Fruit fly (Drosophila melanogaster) whole organism, wandering third instar larva: ENCODE results near the gene Ugt35B1.

ENCODE experiments used
- CG32264 ChIP-seq: fragments of 200-800 bp; sonication (Bioruptor generic); optimal IDR thresholded peaks from 2 replicates; lab custom pipeline; 2016; ENCODE audit warnings: missing biosample characterization, missing genetic modification characterization
- CG9705 ChIP-seq: fragments of 200-800 bp; sonication (Bioruptor generic); optimal IDR thresholded peaks from 2 replicates; lab custom pipeline; 2018; ENCODE audit warnings: missing biosample characterization, mild to moderate bottlenecking, missing genetic modification characterization
- CrebA ChIP-seq: fragments of 200-800 bp; sonication (Bioruptor generic); optimal IDR thresholded peaks from 2 replicates; lab custom pipeline; 2016; ENCODE audit warnings: missing biosample characterization, mild to moderate bottlenecking, missing genetic modification characterization, borderline replicate concordance
- Dfd ChIP-seq: fragments of >200 bp; optimal IDR thresholded peaks from 2 replicates; lab custom pipeline; 2017; ENCODE audit warnings: missing biosample characterization, missing genetic modification characterization
- Dif ChIP-seq: fragments of 200-275, 200-300 bp; sonication (Bioruptor generic); optimal IDR thresholded peaks from 2 replicates; lab custom pipeline; 2018; ENCODE audit warnings: missing biosample characterization, missing genetic modification characterization; ENCODE audit not compliant: partially characterized antibody
- GATAd ChIP-seq: sonication (Bioruptor generic); optimal IDR thresholded peaks from 2 replicates; lab custom pipeline; 2016; ENCODE audit warnings: missing biosample characterization, missing genetic modification characterization
- Hnf4 ChIP-seq: fragments of 200-800 bp; sonication (Bioruptor generic); optimal IDR thresholded peaks from 2 replicates; lab custom pipeline; 2016; ENCODE audit warnings: missing biosample characterization, mild to moderate bottlenecking, missing genetic modification characterization
- Hr78 ChIP-seq: fragments of >200 bp; optimal IDR thresholded peaks from 2 replicates; lab custom pipeline; 2017; ENCODE audit warnings: missing biosample characterization, missing genetic modification characterization
- Jra ChIP-seq: sonication (Bioruptor generic); optimal IDR thresholded peaks from 2 replicates; lab custom pipeline; 2016; ENCODE audit warnings: missing biosample characterization, missing genetic modification characterization
- Mio ChIP-seq: sonication (Bioruptor generic); optimal IDR thresholded peaks from 2 replicates; lab custom pipeline; 2016; ENCODE audit warnings: missing biosample characterization, missing genetic modification characterization
- Myc ChIP-seq: fragments of >200 bp; optimal IDR thresholded peaks from 2 replicates; lab custom pipeline; 2017
- OdsH ChIP-seq: fragments of 200-800 bp; sonication (Bioruptor generic); optimal IDR thresholded peaks from 2 replicates; lab custom pipeline; 2016; ENCODE audit warnings: missing biosample characterization, mild to moderate bottlenecking, missing genetic modification characterization
- Rel ChIP-seq, 2 experiments: fragments of 200-800 bp; sonication (Bioruptor generic) in 1 of 2; optimal IDR thresholded peaks; 2 replicates in 1 of 2; 3 replicates in 1 of 2; lab custom pipeline; 2016 to 2019; ENCODE audit warnings: mild to moderate bottlenecking in 2 of 2, missing biosample characterization in 2 of 2, missing genetic modification characterization in 2 of 2, moderate library complexity in 1 of 2
- Vsx2 ChIP-seq: fragments of 200-300, 225-300 bp; sonication (Bioruptor generic); optimal IDR thresholded peaks from 2 replicates; lab custom pipeline; 2018; ENCODE audit warnings: missing biosample characterization, missing genetic modification characterization; ENCODE audit not compliant: partially characterized antibody
- br ChIP-seq: fragments of 200-800 bp; sonication (Bioruptor generic); optimal IDR thresholded peaks from 2 replicates; lab custom pipeline; 2016; ENCODE audit warnings: missing biosample characterization, missing genetic modification characterization
- brk ChIP-seq: fragments of 200-800 bp; sonication (Bioruptor generic); optimal IDR thresholded peaks from 2 replicates; lab custom pipeline; 2016; ENCODE audit warnings: missing biosample characterization, mild to moderate bottlenecking, missing genetic modification characterization
- dl ChIP-seq, 2 experiments: fragments of 175-275, 200-275 bp in 1 of 2; fragments of 200-275 bp in 1 of 2; sonication (Bioruptor generic); optimal IDR thresholded peaks; lab custom pipeline; 2018; ENCODE audit warnings: mild to moderate bottlenecking in 2 of 2, missing biosample characterization in 2 of 2, missing genetic modification characterization in 2 of 2, moderate library complexity in 2 of 2; ENCODE audit not compliant: partially characterized antibody in 2 of 2, insufficient read depth in 1 of 2
- dmrt93B ChIP-seq: fragments of 200-800 bp; sonication (Bioruptor generic); optimal IDR thresholded peaks from 2 replicates; lab custom pipeline; 2018; ENCODE audit warnings: missing biosample characterization, mild to moderate bottlenecking, missing genetic modification characterization
- dsf ChIP-seq: sonication (Bioruptor generic); optimal IDR thresholded peaks from 2 replicates; lab custom pipeline; 2016; ENCODE audit warnings: missing biosample characterization, missing genetic modification characterization, borderline replicate concordance
- ey ChIP-seq: fragments of 200-800 bp; sonication (Bioruptor generic); optimal IDR thresholded peaks from 2 replicates; lab custom pipeline; 2016; ENCODE audit warnings: missing biosample characterization, missing genetic modification characterization
- foxo ChIP-seq, 2 experiments: fragments of 200-800 bp; sonication (Bioruptor generic); optimal IDR thresholded peaks; 2 replicates in 1 of 2; 3 replicates in 1 of 2; lab custom pipeline; 2016 to 2017; ENCODE audit warnings: missing biosample characterization in 2 of 2, missing genetic modification characterization in 2 of 2
- fru ChIP-seq: fragments of 200-800 bp; sonication (Bioruptor generic); optimal IDR thresholded peaks from 3 replicates; lab custom pipeline; 2016; ENCODE audit warnings: missing biosample characterization, mild to moderate bottlenecking, missing genetic modification characterization
- h ChIP-seq: fragments of 200-800 bp; sonication (Bioruptor generic); optimal IDR thresholded peaks from 3 replicates; lab custom pipeline; 2016; ENCODE audit warnings: missing biosample characterization, mild to moderate bottlenecking, missing genetic modification characterization
- jim ChIP-seq: fragments of 175-275, 200-325 bp; sonication (Bioruptor generic); optimal IDR thresholded peaks from 2 replicates; lab custom pipeline; 2016; ENCODE audit warnings: missing biosample characterization, mild to moderate bottlenecking, missing genetic modification characterization
- lola ChIP-seq: fragments of >200 bp; optimal IDR thresholded peaks from 2 replicates; lab custom pipeline; 2017; ENCODE audit warnings: missing biosample characterization, missing genetic modification characterization
- psq ChIP-seq: fragments of 200-800 bp; sonication (Bioruptor generic); optimal IDR thresholded peaks from 3 replicates; lab custom pipeline; 2017; ENCODE audit warnings: missing biosample characterization, mild to moderate bottlenecking, missing genetic modification characterization, moderate library complexity
- rgr ChIP-seq: fragments of 200-800 bp; sonication (Bioruptor generic); optimal IDR thresholded peaks from 3 replicates; lab custom pipeline; 2016; ENCODE audit warnings: missing biosample characterization, mild to moderate bottlenecking, missing genetic modification characterization
- sage ChIP-seq: fragments of 200-800 bp; sonication (Bioruptor generic); optimal IDR thresholded peaks from 2 replicates; lab custom pipeline; 2016; ENCODE audit warnings: missing biosample characterization, mild to moderate bottlenecking, missing genetic modification characterization
- sv ChIP-seq: fragments of 200-800 bp; sonication (Bioruptor generic); optimal IDR thresholded peaks from 3 replicates; lab custom pipeline; 2016; ENCODE audit warnings: missing biosample characterization, missing genetic modification characterization
- tai ChIP-seq: sonication (Bioruptor generic); optimal IDR thresholded peaks from 2 replicates; lab custom pipeline; 2016; ENCODE audit warnings: missing biosample characterization, missing genetic modification characterization
- usp ChIP-seq: fragments of >200 bp; optimal IDR thresholded peaks from 2 replicates; lab custom pipeline; 2017; ENCODE audit warnings: missing biosample characterization, missing genetic modification characterization
- woc ChIP-seq: sonication (Bioruptor generic); optimal IDR thresholded peaks from 2 replicates; lab custom pipeline; 2016; ENCODE audit warnings: missing biosample characterization, mild to moderate bottlenecking, missing genetic modification characterization

Gene Ugt35B1

DNA sequence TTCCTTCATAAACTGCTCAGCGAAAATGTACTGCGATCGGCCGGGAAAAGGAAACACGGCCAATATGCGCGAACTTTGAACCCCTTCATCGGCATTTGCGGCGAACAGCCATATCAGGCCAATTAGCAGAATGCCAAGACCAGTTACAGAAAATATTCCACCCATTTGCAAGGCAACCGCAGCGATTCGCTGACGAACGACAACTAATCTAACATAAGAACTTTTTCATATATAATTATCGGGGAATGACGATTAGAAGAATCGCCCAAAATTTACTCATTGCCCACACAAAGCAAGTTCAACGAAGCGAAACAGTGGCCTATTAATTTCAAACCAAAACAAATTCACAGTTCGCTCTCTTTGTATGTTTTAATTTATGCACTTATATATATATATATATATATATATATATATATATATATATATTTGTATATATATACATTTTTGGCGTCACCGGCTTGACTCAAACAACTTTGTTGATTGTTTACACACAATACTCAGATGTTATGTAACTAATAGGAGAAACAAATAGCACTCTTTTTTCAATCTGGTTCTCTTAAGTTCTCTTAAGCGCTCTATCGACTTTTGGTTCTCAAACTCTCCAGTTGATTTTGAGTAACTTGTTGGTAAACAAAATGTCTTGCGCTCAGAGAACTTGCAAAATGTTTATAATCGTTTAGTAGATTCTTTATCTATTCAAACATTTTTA, 2.6 kb upstream of the Ugt35B1 start, which contains the start of gene Ugt35A1:
Ugt35A1 (minus strand) TSS at position 205 of the 709 bp plus-strand sequence.
- TF ChIP-seq Vsx2 (GFP tag; lab: Kevin White, UChicago) (peak; percentile 94), Mio (GFP tag; lab: Kevin White, UChicago) (no peak), brk (GFP tag; lab: Kevin White, UChicago) (peak; percentile 17), Dif (GFP tag; lab: Kevin White, UChicago) (peak; percentile 16), tai (GFP tag; lab: Kevin White, UChicago) (no peak), dl (GFP tag; optimal IDR thresholded peaks at IDR 0.05; lab: Kevin White, UChicago; ENCODE audit: insufficient read depth in 1 of 2, partially characterized antibody in 2 of 2) (peak in 1 of 2 experiments; percentile 28)

DNA sequence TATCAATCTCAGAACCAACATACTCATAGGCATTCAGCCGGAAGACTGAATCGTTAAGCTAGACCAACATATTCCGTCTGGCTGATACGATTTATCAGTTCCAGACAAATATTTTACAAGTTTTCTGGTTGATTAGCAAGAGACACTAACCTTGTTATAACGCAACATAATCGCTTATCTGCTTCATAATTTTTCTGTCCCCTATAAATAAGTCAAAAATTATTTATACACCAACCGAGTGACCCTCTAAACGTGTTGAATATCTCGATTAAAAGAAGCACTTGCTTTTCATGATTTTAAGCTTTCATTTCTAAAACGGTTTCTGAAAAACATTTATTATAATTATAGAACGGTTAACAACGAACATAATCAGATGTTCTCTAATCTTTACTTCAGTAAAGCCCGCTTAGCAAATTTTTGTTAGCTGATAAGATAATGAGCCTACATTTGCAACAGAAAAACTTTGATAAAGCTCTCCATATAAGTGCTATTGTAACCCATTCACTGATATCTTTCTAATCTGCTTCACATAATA, 2.0 kb downstream of the Ugt35B1 start, which contains the start of gene Ugt35E2:
Ugt35E2 (minus strand) TSS at position 51 of the 535 bp plus-strand sequence.
- no peak for TF ChIP-seq CrebA (GFP tag; lab: Kevin White, UChicago)
- no peak for TF ChIP-seq jim (GFP tag; lab: Kevin White, UChicago)
- TF ChIP-seq sv (GFP tag; lab: Kevin White, UChicago): no peak
- TF ChIP-seq Dfd: no peak
- no peak for TF ChIP-seq rgr
- no peak for TF ChIP-seq Myc (lab: Kevin White, UChicago)
- TF ChIP-seq Rel (GFP tag; optimal IDR thresholded peaks at IDR 0.05; lab: Kevin White, UChicago): no peak
- TF ChIP-seq Rel (tag; optimal IDR thresholded peaks at IDR 0.05; lab: Kevin White, UChicago): no peak
- no peak for TF ChIP-seq Mio (GFP tag; lab: Kevin White, UChicago)
- TF ChIP-seq dmrt93B: no peak

DNA sequence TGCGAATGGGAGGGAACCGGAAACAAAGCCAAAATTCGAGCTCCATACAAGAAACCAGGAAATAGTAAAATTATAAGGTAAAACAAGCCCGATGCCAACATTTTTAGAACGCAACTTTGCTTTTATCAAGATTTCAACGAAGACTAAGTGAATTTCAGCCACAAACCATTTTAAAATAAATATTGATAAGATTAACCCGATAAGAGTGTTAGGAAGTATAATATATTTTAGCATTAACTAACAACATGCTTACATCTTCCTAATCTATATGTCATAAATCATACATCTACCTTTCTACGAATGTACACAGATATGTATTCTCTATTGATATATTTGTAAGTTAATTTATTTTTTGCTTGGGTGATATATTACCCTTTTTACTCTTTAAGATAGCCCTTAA, 4.1 kb downstream of the Ugt35B1 start, which contains the start of gene Ugt35E1:
Ugt35E1 (minus strand) TSS at position 101 of the 400 bp plus-strand sequence.
- TF ChIP-seq dmrt93B: no peak
- no peak for TF ChIP-seq rgr
- no peak for TF ChIP-seq lola (GFP tag; lab: Kevin White, UChicago)
- no peak for TF ChIP-seq OdsH (GFP tag; lab: Kevin White, UChicago)
- TF ChIP-seq usp (GFP tag; lab: Kevin White, UChicago): no peak
- no peak for TF ChIP-seq Dif (GFP tag; lab: Kevin White, UChicago)
- no peak for TF ChIP-seq ey (GFP tag; lab: Kevin White, UChicago)
- no peak for TF ChIP-seq Vsx2 (GFP tag; lab: Kevin White, UChicago)
- no peak for TF ChIP-seq dl (GFP tag; optimal IDR thresholded peaks at IDR 0.05; lab: Kevin White, UChicago; ENCODE audit: insufficient read depth in 1 of 2, partially characterized antibody in 2 of 2)
- TF ChIP-seq Hr78 (GFP tag; lab: Kevin White, UChicago): no peak
- TF ChIP-seq h: no peak
- no peak for TF ChIP-seq CG32264 (GFP tag; lab: Kevin White, UChicago)

DNA sequence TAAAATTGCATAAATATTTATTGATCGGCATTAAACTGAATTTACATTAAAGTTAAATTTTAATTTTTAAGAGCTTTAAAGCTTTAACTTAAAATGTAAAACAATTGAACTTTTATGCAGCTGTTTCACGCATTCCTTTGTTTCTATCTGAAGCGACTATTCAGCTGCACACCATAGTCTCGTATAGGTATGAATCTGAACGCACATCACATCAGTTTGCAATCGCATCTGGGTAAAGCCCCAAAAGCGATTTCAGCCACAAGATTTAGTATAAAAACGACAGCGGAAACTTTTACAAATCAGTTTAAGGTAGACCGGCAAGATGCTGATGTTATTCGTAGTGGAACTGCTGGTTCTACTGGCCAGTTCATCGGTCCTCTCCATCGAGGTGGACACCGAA, 9.1 kb downstream of the Ugt35B1 start, which contains the start of gene CG4757:
CG4757 (plus strand) TSS at position 301 of the 400 bp plus-strand sequence.
- TF ChIP-seq jim (GFP tag; lab: Kevin White, UChicago) (no peak), Mio (GFP tag; lab: Kevin White, UChicago) (no peak)

DNA sequence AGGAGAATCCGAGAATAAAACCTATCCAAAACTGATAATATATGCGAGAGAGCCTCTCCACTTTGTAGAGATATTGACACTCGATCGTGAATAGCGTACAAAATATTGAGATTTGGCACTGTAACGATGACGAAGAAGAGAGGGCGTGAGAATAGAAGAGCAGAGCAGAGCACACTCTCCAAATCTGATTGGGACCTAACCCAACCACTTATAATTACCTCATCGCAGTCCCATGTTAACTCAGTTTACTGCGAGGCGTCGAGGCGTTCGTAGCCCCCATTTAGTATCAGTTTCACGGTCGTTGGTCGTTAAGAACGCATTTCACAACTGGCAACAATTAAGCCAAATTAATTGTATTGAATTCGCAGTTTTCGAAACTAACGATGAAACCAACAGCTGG, 13.2 kb downstream of the Ugt35B1 start, which contains the start of gene Ugt302C1:
Ugt302C1 (plus strand) TSS at position 241 of the 400 bp plus-strand sequence.
- TF ChIP-seq psq (GFP tag; lab: Kevin White, UChicago): peak; percentile 63
- peak; percentile 80 for TF ChIP-seq fru (GFP tag; lab: Kevin White, UChicago)
- no peak for TF ChIP-seq woc (GFP tag; lab: Kevin White, UChicago)
- TF ChIP-seq Vsx2 (GFP tag; lab: Kevin White, UChicago): peak; percentile 84
- peak; percentile 89 to 93 for TF ChIP-seq dl (GFP tag; optimal IDR thresholded peaks at IDR 0.05; lab: Kevin White, UChicago; ENCODE audit: insufficient read depth in 1 of 2, partially characterized antibody in 2 of 2)
- TF ChIP-seq sage: no peak
- TF ChIP-seq foxo (GFP tag; optimal IDR thresholded peaks at IDR 0.05; lab: Kevin White, UChicago): peak in 1 of 2 experiments; percentile 16
- no peak for TF ChIP-seq CG9705 (GFP tag; lab: Kevin White, UChicago)
- TF ChIP-seq Hr78 (GFP tag; lab: Kevin White, UChicago): no peak
- no peak for TF ChIP-seq sv (GFP tag; lab: Kevin White, UChicago)
- TF ChIP-seq OdsH (GFP tag; lab: Kevin White, UChicago): no peak
- TF ChIP-seq GATAd (GFP tag; lab: Kevin White, UChicago): no peak
- no peak for TF ChIP-seq ey (GFP tag; lab: Kevin White, UChicago)
- TF ChIP-seq rgr: peak; percentile 35
- peak; percentile 2 for TF ChIP-seq jim (GFP tag; lab: Kevin White, UChicago)
- TF ChIP-seq tai (GFP tag; lab: Kevin White, UChicago): no peak
- TF ChIP-seq CrebA (GFP tag; lab: Kevin White, UChicago): peak; percentile 1
- TF ChIP-seq Rel (GFP tag; optimal IDR thresholded peaks at IDR 0.05; lab: Kevin White, UChicago): no peak
- TF ChIP-seq Rel (tag; optimal IDR thresholded peaks at IDR 0.05; lab: Kevin White, UChicago): no peak
- peak; percentile 68 for TF ChIP-seq Jra (GFP tag; lab: Kevin White, UChicago)
- TF ChIP-seq lola (GFP tag; lab: Kevin White, UChicago): no peak
- TF ChIP-seq brk (GFP tag; lab: Kevin White, UChicago): peak; percentile 14
- no peak for TF ChIP-seq dsf
- TF ChIP-seq br (GFP tag; lab: Kevin White, UChicago): peak; percentile 38
- peak; percentile 25 for TF ChIP-seq Hnf4 (GFP tag; lab: Kevin White, UChicago)
- peak; percentile 34 for TF ChIP-seq h
- TF ChIP-seq Dif (GFP tag; lab: Kevin White, UChicago): peak; percentile 94
- TF ChIP-seq, all 38 proteins: peak for 14
